Worm (Caenorhabditis elegans) whole organism, L3 larva: ENCODE results near the gene srxa-10.

ENCODE experiments used
- R02D3.7 ChIP-seq: fragments of 150-350 bp; optimal IDR thresholded peaks from 2 replicates; lab custom pipeline; 2014; ENCODE audit warnings: missing biosample characterization, missing genetic modification characterization
- ZK546.5 ChIP-seq: sonication (generic microtip); optimal IDR thresholded peaks from 2 replicates; lab custom pipeline; 2017; ENCODE audit warnings: missing biosample characterization, missing genetic modification characterization
- aly-2 ChIP-seq: fragments of 150-350 bp; optimal IDR thresholded peaks from 2 replicates; lab custom pipeline; 2014; ENCODE audit warnings: missing biosample characterization, missing genetic modification characterization
- ama-1 ChIP-seq: fragments of 150-350 bp; optimal IDR thresholded peaks from 2 replicates; lab custom pipeline; 2018
- ceh-16 ChIP-seq: sonication (generic microtip); optimal IDR thresholded peaks from 2 replicates; lab custom pipeline; 2017; ENCODE audit warnings: missing biosample characterization, missing genetic modification characterization
- ceh-28 ChIP-seq: fragments of 150-350 bp; optimal IDR thresholded peaks from 2 replicates; lab custom pipeline; 2014; ENCODE audit warnings: missing biosample characterization, missing genetic modification reagents, missing genetic modification characterization
- ceh-82 ChIP-seq: fragments of 150-350 bp; optimal IDR thresholded peaks from 2 replicates; lab custom pipeline; 2014; ENCODE audit warnings: missing biosample characterization, missing genetic modification characterization
- ceh-9 ChIP-seq: sonication (generic microtip); optimal IDR thresholded peaks from 2 replicates; lab custom pipeline; 2018; ENCODE audit warnings: missing biosample characterization, missing genetic modification characterization
- daf-12 ChIP-seq: fragments of 150-350 bp; optimal IDR thresholded peaks from 2 replicates; lab custom pipeline; 2014; ENCODE audit warnings: missing biosample characterization, missing genetic modification reagents, missing genetic modification characterization
- egl-27 ChIP-seq: sonication (generic microtip); optimal IDR thresholded peaks from 4 replicates; lab custom pipeline; 2017; ENCODE audit warnings: missing biosample characterization, missing genetic modification reagents, missing genetic modification characterization
- egl-5 ChIP-seq: fragments of 150-350 bp; optimal IDR thresholded peaks from 2 replicates; lab custom pipeline; 2017; ENCODE audit warnings: missing biosample characterization, missing genetic modification reagents, missing genetic modification characterization, inconsistent platforms
- elt-1 ChIP-seq: fragments of 150-350 bp; optimal IDR thresholded peaks from 2 replicates; lab custom pipeline; 2014; ENCODE audit warnings: missing biosample characterization, missing genetic modification characterization
- elt-2 ChIP-seq: sonication (generic microtip); optimal IDR thresholded peaks from 2 replicates; lab custom pipeline; 2016; ENCODE audit warnings: missing genetic modification reagents, mild to moderate bottlenecking, missing genetic modification characterization, missing compliant biosample characterization
- elt-3 ChIP-seq, 3 experiments: fragments of 150-350 bp in 1 of 3; sonication (generic microtip) in 2 of 3; optimal IDR thresholded peaks; 2 replicates in 2 of 3; 4 replicates in 1 of 3; lab custom pipeline; 2014 to 2017; ENCODE audit warnings: missing biosample characterization in 3 of 3, missing genetic modification characterization in 3 of 3
- eor-1 ChIP-seq, 2 experiments: fragments of 150-350 bp; optimal IDR thresholded peaks; 2 replicates each; lab custom pipeline; 2014 to 2018; ENCODE audit warnings: missing biosample characterization in 2 of 2, missing genetic modification characterization in 2 of 2
- fkh-10 ChIP-seq: sonication (generic microtip); optimal IDR thresholded peaks from 2 replicates; lab custom pipeline; 2017; ENCODE audit warnings: missing biosample characterization, missing genetic modification reagents, missing genetic modification characterization
- fkh-2 ChIP-seq: fragments of 150-350 bp; optimal IDR thresholded peaks from 2 replicates; lab custom pipeline; 2014; ENCODE audit warnings: missing biosample characterization, missing genetic modification reagents, missing genetic modification characterization
- fos-1 ChIP-seq: fragments of 150-350 bp; optimal IDR thresholded peaks from 2 replicates; lab custom pipeline; 2014; ENCODE audit warnings: missing biosample characterization, missing genetic modification characterization
- hmg-11 ChIP-seq: sonication (generic microtip); optimal IDR thresholded peaks from 2 replicates; lab custom pipeline; 2016; ENCODE audit warnings: missing genetic modification characterization, missing compliant biosample characterization
- jun-1 ChIP-seq: fragments of 150-350 bp; optimal IDR thresholded peaks from 2 replicates; lab custom pipeline; 2014; ENCODE audit warnings: missing biosample characterization, missing genetic modification reagents, missing genetic modification characterization
- lin-15B ChIP-seq: fragments of 150-350 bp; optimal IDR thresholded peaks from 2 replicates; lab custom pipeline; 2014; ENCODE audit warnings: missing biosample characterization, missing genetic modification characterization
- lin-39 ChIP-seq: fragments of 150-350 bp; optimal IDR thresholded peaks from 2 replicates; lab custom pipeline; 2018; ENCODE audit warnings: missing biosample characterization, missing genetic modification reagents, missing genetic modification characterization
- lsy-12 ChIP-seq: sonication (generic microtip); optimal IDR thresholded peaks from 2 replicates; lab custom pipeline; 2016; ENCODE audit warnings: mild to moderate bottlenecking, missing genetic modification characterization, missing compliant biosample characterization
- mdl-1 ChIP-seq: fragments of 150-350 bp; optimal IDR thresholded peaks from 2 replicates; lab custom pipeline; 2014; ENCODE audit warnings: missing biosample characterization, missing genetic modification characterization
- mml-1 ChIP-seq: fragments of 150-350 bp; sonication (generic microtip); optimal IDR thresholded peaks from 3 replicates; lab custom pipeline; 2014; ENCODE audit warnings: missing biosample characterization, missing genetic modification characterization
- nfya-1 ChIP-seq: sonication (generic microtip); optimal IDR thresholded peaks from 2 replicates; lab custom pipeline; 2017; ENCODE audit warnings: missing genetic modification characterization, mild to moderate bottlenecking, missing compliant biosample characterization, antibody characterized with exemption, moderate library complexity; ENCODE audit not compliant: insufficient read depth
- nhr-11 ChIP-seq: fragments of 150-350 bp; optimal IDR thresholded peaks from 2 replicates; lab custom pipeline; 2014; ENCODE audit warnings: missing biosample characterization, missing genetic modification characterization
- nhr-12 ChIP-seq: fragments of 150-350 bp; optimal IDR thresholded peaks from 2 replicates; lab custom pipeline; 2014; ENCODE audit warnings: missing biosample characterization, missing genetic modification characterization
- nhr-23 ChIP-seq: fragments of 150-350 bp; optimal IDR thresholded peaks from 2 replicates; lab custom pipeline; 2014; ENCODE audit warnings: missing biosample characterization, missing genetic modification reagents, missing genetic modification characterization
- nhr-237 ChIP-seq: fragments of 150-350 bp; optimal IDR thresholded peaks from 2 replicates; lab custom pipeline; 2014; ENCODE audit warnings: missing biosample characterization, missing genetic modification characterization
- nhr-25 ChIP-seq: sonication (generic microtip); optimal IDR thresholded peaks from 2 replicates; lab custom pipeline; 2017; ENCODE audit warnings: missing biosample characterization, missing genetic modification characterization
- nhr-28 ChIP-seq: fragments of 150-350 bp; optimal IDR thresholded peaks from 2 replicates; lab custom pipeline; 2014; ENCODE audit warnings: missing biosample characterization, missing genetic modification characterization
- nhr-43 ChIP-seq: sonication (generic microtip); optimal IDR thresholded peaks from 2 replicates; lab custom pipeline; 2016; ENCODE audit warnings: mild to moderate bottlenecking, missing genetic modification characterization, missing compliant biosample characterization; ENCODE audit not compliant: poor library complexity, severe bottlenecking
- nhr-67 ChIP-seq: fragments of 150-350 bp; optimal IDR thresholded peaks from 2 replicates; lab custom pipeline; 2014; ENCODE audit warnings: missing biosample characterization, missing genetic modification characterization
- nhr-76 ChIP-seq: fragments of 150-350 bp; sonication (generic microtip); optimal IDR thresholded peaks from 5 replicates; lab custom pipeline; 2014; ENCODE audit warnings: missing biosample characterization, missing genetic modification characterization
- nhr-77 ChIP-seq: fragments of 150-350 bp; optimal IDR thresholded peaks from 2 replicates; lab custom pipeline; 2014; ENCODE audit warnings: missing biosample characterization, missing genetic modification characterization
- pha-4 ChIP-seq: fragments of 150-350 bp; optimal IDR thresholded peaks from 2 replicates; lab custom pipeline; 2014; ENCODE audit warnings: missing biosample characterization, missing genetic modification reagents, missing genetic modification characterization
- pqm-1 ChIP-seq: fragments of 150-350 bp; optimal IDR thresholded peaks from 2 replicates; lab custom pipeline; 2017; ENCODE audit warnings: missing biosample characterization, missing genetic modification characterization, inconsistent platforms
- sea-2 ChIP-seq: fragments of 150-350 bp; sonication (generic microtip); optimal IDR thresholded peaks from 4 replicates; lab custom pipeline; 2014; ENCODE audit warnings: missing biosample characterization, missing genetic modification reagents, missing genetic modification characterization
- skn-1 ChIP-seq: fragments of 150-350 bp; optimal IDR thresholded peaks from 2 replicates; lab custom pipeline; 2014; ENCODE audit warnings: missing biosample characterization, missing genetic modification characterization
- snpc-4 ChIP-seq: fragments of 150-350 bp; optimal IDR thresholded peaks from 2 replicates; lab custom pipeline; 2014; ENCODE audit warnings: missing biosample characterization, missing genetic modification characterization
- tbx-2 ChIP-seq: sonication (generic microtip); optimal IDR thresholded peaks from 2 replicates; lab custom pipeline; 2016; ENCODE audit warnings: mild to moderate bottlenecking, missing genetic modification characterization, missing compliant biosample characterization
- unc-39 ChIP-seq: sonication (generic microtip); optimal IDR thresholded peaks from 4 replicates; lab custom pipeline; 2017; ENCODE audit warnings: missing biosample characterization, missing genetic modification characterization
- unc-62 ChIP-seq: fragments of 150-350 bp; sonication (generic microtip); optimal IDR thresholded peaks from 4 replicates; lab custom pipeline; 2014; ENCODE audit warnings: missing biosample characterization, missing genetic modification reagents, missing genetic modification characterization
- zag-1 ChIP-seq: fragments of 150-350 bp; optimal IDR thresholded peaks from 2 replicates; lab custom pipeline; 2014; ENCODE audit warnings: missing biosample characterization, missing genetic modification characterization
- ztf-11 ChIP-seq: fragments of 150-350 bp; optimal IDR thresholded peaks from 2 replicates; lab custom pipeline; 2014; ENCODE audit warnings: missing biosample characterization, missing genetic modification characterization
- ztf-4 ChIP-seq: fragments of 150-350 bp; optimal IDR thresholded peaks from 2 replicates; lab custom pipeline; 2014; ENCODE audit warnings: missing biosample characterization, missing genetic modification characterization

Gene srxa-10

DNA sequence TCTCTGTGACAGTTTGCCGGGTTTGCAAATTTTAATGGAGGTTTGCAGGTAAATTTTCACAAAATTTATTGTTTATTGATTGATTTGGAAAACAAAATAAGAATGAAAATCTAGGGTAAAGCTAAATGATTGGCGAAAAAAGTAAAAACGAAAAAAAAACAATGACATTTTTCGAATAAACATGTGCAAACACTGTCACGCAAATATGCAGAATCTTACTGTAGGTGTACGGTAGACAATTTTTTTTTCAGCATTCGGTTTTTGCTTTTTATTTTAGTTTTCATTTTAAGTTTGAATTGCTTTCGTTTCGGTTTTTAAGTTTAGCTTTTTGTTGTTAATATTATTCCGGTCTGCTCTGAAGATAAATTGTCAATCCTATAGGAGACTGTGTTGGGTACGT lies 21.5 kb upstream of the srxa-10 start:
- TF ChIP-seq ceh-28 (tag; lab: Kevin White, UChicago) (peak; percentile 5), unc-62 (GFP tag; lab: Kevin White, UChicago) (no peak)

ce11 chrIII:9817087-9817612 lies 20.8 kb upstream of the srxa-10 start, which contains the start of gene cnx-1:
TSS of gene cnx-1 (minus strand) at chrIII:9817137.
- TF ChIP-seq nhr-237 (no peak), skn-1 (no peak), ceh-82 (tag; lab: Kevin White, UChicago) (no peak), jun-1 (no peak), fkh-2 (no peak), daf-12 (tag; lab: Kevin White, UChicago) (no peak), nhr-43 (tag; lab: Kevin White, UChicago) (no peak), nhr-77 (no peak), nhr-12 (tag; lab: Kevin White, UChicago) (no peak), nfya-1 (tag; lab: Kevin White, UChicago) (peak; percentile 49), nhr-11 (no peak), ztf-11 (tag; lab: Kevin White, UChicago) (no peak), nhr-67 (tag; lab: Kevin White, UChicago) (no peak), elt-2 (tag; lab: Kevin White, UChicago) (no peak), sea-2 (GFP tag; lab: Kevin White, UChicago) (peak; percentile 8), egl-5 (tag; lab: Kevin White, UChicago) (no peak), nhr-25 (peak; percentile 10), mml-1 (tag; lab: Kevin White, UChicago) (no peak), aly-2 (tag; lab: Kevin White, UChicago) (no peak), ceh-9 (tag; lab: Kevin White, UChicago) (no peak), lsy-12 (tag; lab: Kevin White, UChicago) (no peak), R02D3.7 (tag; lab: Kevin White, UChicago) (no peak), ceh-16 (tag; lab: Kevin White, UChicago) (no peak), hmg-11 (tag; lab: Kevin White, UChicago) (peak; percentile 72), fkh-10 (GFP tag; lab: Kevin White, UChicago) (no peak), unc-62 (GFP tag; lab: Kevin White, UChicago) (no peak), unc-39 (tag; lab: Kevin White, UChicago) (no peak), ZK546.5 (tag; lab: Kevin White, UChicago) (no peak), ceh-28 (tag; lab: Kevin White, UChicago) (no peak), snpc-4 (tag; lab: Kevin White, UChicago) (no peak), tbx-2 (tag; lab: Kevin White, UChicago) (no peak), elt-1 (tag; lab: Kevin White, UChicago) (no peak), egl-27 (no peak), ztf-4 (no peak), mdl-1 (tag; lab: Kevin White, UChicago) (no peak), elt-3 (tag; optimal IDR thresholded peaks at IDR 0.05; lab: Kevin White, UChicago) (no peak), zag-1 (tag; lab: Kevin White, UChicago) (no peak), lin-39 (tag; lab: Kevin White, UChicago) (peak; percentile 66), lin-15B (tag; lab: Kevin White, UChicago) (peak; percentile 16), nhr-23 (tag; lab: Kevin White, UChicago) (peak; percentile 28), ama-1 (lab: Kevin White, UChicago) (peak; percentile 41), fos-1 (tag; lab: Kevin White, UChicago) (no peak), pha-4 (peak; percentile 10), eor-1 (tag; optimal IDR thresholded peaks at IDR 0.05; lab: Kevin White, UChicago) (no peak), nhr-76 (tag; lab: Kevin White, UChicago) (no peak), pqm-1 (tag; lab: Kevin White, UChicago) (no peak), nhr-28 (tag; lab: Kevin White, UChicago) (no peak)
